Worm (Caenorhabditis elegans) whole organism, young adult: ENCODE data around the gene lido-12.
"Not testable (repeated sequence)": the region's sequence is repeated elsewhere in the genome, so short reads cannot be mapped to it uniquely, and the experiment has no call there.

Source experiments
- F22D6.2 ChIP-seq: sonication (generic microtip); optimal IDR thresholded peaks from 2 replicates; lab custom pipeline; 2016; ENCODE audit warnings: mild to moderate bottlenecking, missing genetic modification characterization, missing compliant biosample characterization
- Y79H2A.3 ChIP-seq: fragments of 200-800 bp; sonication (Bioruptor generic); conservative IDR thresholded peaks from 2 replicates; pipeline ENCODE4 v1.3.6; 2022; ENCODE audit warnings: missing genetic modification reagents, missing genetic modification characterization, missing compliant biosample characterization
- ceh-27 ChIP-seq: fragments of 200-800 bp; sonication (Bioruptor generic); optimal IDR thresholded peaks from 2 replicates; lab custom pipeline; 2018; ENCODE audit warnings: mild to moderate bottlenecking, missing genetic modification characterization, moderate library complexity, missing compliant biosample characterization
- nfya-1 ChIP-seq: sonication (generic microtip); optimal IDR thresholded peaks from 2 replicates; lab custom pipeline; 2017; ENCODE audit warnings: antibody characterized with exemption, missing compliant biosample characterization, missing genetic modification characterization, borderline replicate concordance; ENCODE audit not compliant: insufficient read depth
- zim-3 ChIP-seq: sonication (generic microtip); optimal IDR thresholded peaks from 2 replicates; lab custom pipeline; 2017; ENCODE audit warnings: mild to moderate bottlenecking, missing genetic modification characterization, moderate library complexity, missing compliant biosample characterization

ce11 chrII:3031292-3031691 is 25.7 kb downstream of the lido-12 start:
- TF ChIP-seq ceh-27 (GFP tag; lab: Kevin White, UChicago); F22D6.2; nfya-1 (tag; lab: Kevin White, UChicago); Y79H2A.3 (GFP tag; lab: Robert Waterston, UW); zim-3 (tag; lab: Kevin White, UChicago): not testable (repeated sequence)
